Worm (Caenorhabditis elegans) whole organism, L1 larva: Measurements from ENCODE around the gene ZK596.3.

Source experiments
- C04F5.9 ChIP-seq: sonication (generic microtip); optimal IDR thresholded peaks from 2 replicates; lab custom pipeline; 2016; ENCODE audit warnings: missing genetic modification characterization, missing compliant biosample characterization
- C34B4.2 ChIP-seq: sonication (generic microtip); optimal IDR thresholded peaks from 2 replicates; lab custom pipeline; 2017; ENCODE audit warnings: mild to moderate bottlenecking, missing genetic modification characterization, missing compliant biosample characterization
- F16B12.6 ChIP-seq: fragments of 150-350 bp; optimal IDR thresholded peaks from 2 replicates; lab custom pipeline; 2014; ENCODE audit warnings: missing biosample characterization, missing genetic modification characterization
- Y116A8C.19 ChIP-seq: sonication (generic microtip); optimal IDR thresholded peaks from 2 replicates; lab custom pipeline; 2016; ENCODE audit warnings: missing compliant biosample characterization, missing genetic modification characterization, borderline replicate concordance
- alr-1 ChIP-seq: fragments of 200-800 bp; sonication (Bioruptor generic); optimal IDR thresholded peaks from 2 replicates; lab custom pipeline; 2018; ENCODE audit warnings: borderline replicate concordance, mild to moderate bottlenecking, missing genetic modification characterization, missing compliant biosample characterization
- aly-2 ChIP-seq: fragments of 150-350 bp; optimal IDR thresholded peaks from 2 replicates; lab custom pipeline; 2014; ENCODE audit warnings: missing biosample characterization, missing genetic modification characterization
- ama-1 ChIP-seq: fragments of 150-350 bp; optimal IDR thresholded peaks from 2 replicates; lab custom pipeline; 2014
- blmp-1 ChIP-seq: fragments of 150-350 bp; optimal IDR thresholded peaks from 2 replicates; lab custom pipeline; 2014; ENCODE audit warnings: missing biosample characterization, missing genetic modification characterization
- ceh-63 ChIP-seq: fragments of 200-800 bp; sonication (Bioruptor generic); optimal IDR thresholded peaks from 2 replicates; lab custom pipeline; 2018; ENCODE audit warnings: mild to moderate bottlenecking, missing genetic modification characterization, missing compliant biosample characterization
- ceh-8 ChIP-seq: fragments of 200-800 bp; sonication (Bioruptor generic); optimal IDR thresholded peaks from 2 replicates; lab custom pipeline; 2018; ENCODE audit warnings: mild to moderate bottlenecking, missing genetic modification characterization, moderate library complexity, missing compliant biosample characterization
- ceh-82 ChIP-seq, 3 experiments: fragments of 150-350 bp in 1 of 3; sonication (generic microtip) in 2 of 3; optimal IDR thresholded peaks; 2 replicates each; lab custom pipeline; 2014 to 2017; ENCODE audit warnings: missing biosample characterization in 3 of 3, missing genetic modification characterization in 3 of 3
- ceh-88 ChIP-seq: fragments of 200-800 bp; sonication (Bioruptor generic); IDR thresholded peaks from 2 replicates; pipeline ENCODE4 v1.3.6; 2022; ENCODE audit warnings: missing genetic modification characterization, missing compliant biosample characterization
- ces-1 ChIP-seq: fragments of 150-350 bp; optimal IDR thresholded peaks from 2 replicates; lab custom pipeline; 2014; ENCODE audit warnings: missing biosample characterization, missing genetic modification reagents, missing genetic modification characterization
- efl-1 ChIP-seq, 4 experiments: fragments of 150-350 bp; optimal IDR thresholded peaks in 3 of 4; peaks in 1 of 4; 1 replicate in 1 of 4; 2 replicates in 3 of 4; lab custom pipeline; 2014; ENCODE audit warnings: missing biosample characterization in 2 of 4, missing genetic modification characterization in 2 of 4, missing genetic modification reagents in 2 of 4
- efl-3 ChIP-seq: fragments of 200-800 bp; sonication (Bioruptor generic); optimal IDR thresholded peaks from 2 replicates; lab custom pipeline; 2018; ENCODE audit warnings: mild to moderate bottlenecking, missing genetic modification characterization, missing compliant biosample characterization
- egl-13 ChIP-seq: sonication (generic microtip); optimal IDR thresholded peaks from 2 replicates; lab custom pipeline; 2016; ENCODE audit warnings: missing genotype, missing genetic modification reagents, missing genetic modification characterization, missing compliant biosample characterization
- egl-27 ChIP-seq, 2 experiments: fragments of 150-350 bp in 1 of 2; sonication (generic microtip); optimal IDR thresholded peaks; 3 replicates each; lab custom pipeline; 2017 to 2018; ENCODE audit warnings: missing biosample characterization in 2 of 2, missing genetic modification characterization in 2 of 2, missing genetic modification reagents in 2 of 2
- elt-3 ChIP-seq, 6 experiments: fragments of 150-350 bp in 1 of 6; sonication (generic microtip); optimal IDR thresholded peaks; 2 replicates each; lab custom pipeline; 2017 to 2018; ENCODE audit warnings: missing biosample characterization in 6 of 6, missing genetic modification characterization in 6 of 6, inconsistent platforms in 1 of 6
- fkh-4 ChIP-seq: sonication (generic microtip); optimal IDR thresholded peaks from 2 replicates; lab custom pipeline; 2016; ENCODE audit warnings: missing compliant biosample characterization, missing genetic modification characterization, borderline replicate concordance
- fkh-8 ChIP-seq: sonication (generic microtip); optimal IDR thresholded peaks from 2 replicates; lab custom pipeline; 2016; ENCODE audit warnings: mild to moderate bottlenecking, missing genetic modification characterization, missing compliant biosample characterization
- grh-1 ChIP-seq: fragments of 200-800 bp; sonication (Bioruptor generic); IDR thresholded peaks from 2 replicates; pipeline ENCODE4 v1.3.6; 2022; ENCODE audit warnings: missing genetic modification reagents, missing genetic modification characterization, missing compliant biosample characterization
- hlh-17 ChIP-seq: fragments of 200-800 bp; sonication (Bioruptor generic); optimal IDR thresholded peaks from 2 replicates; lab custom pipeline; 2018; ENCODE audit warnings: missing genetic modification characterization, mild to moderate bottlenecking, missing compliant biosample characterization, moderate library complexity, borderline replicate concordance
- hlh-4 ChIP-seq: sonication (generic microtip); optimal IDR thresholded peaks from 2 replicates; lab custom pipeline; 2016; ENCODE audit warnings: mild to moderate bottlenecking, missing genetic modification characterization, missing compliant biosample characterization
- irx-1 ChIP-seq: sonication (generic microtip); optimal IDR thresholded peaks from 2 replicates; lab custom pipeline; 2016; ENCODE audit warnings: missing genetic modification characterization, missing compliant biosample characterization
- lin-14 ChIP-seq: fragments of 200-800 bp; sonication (Bioruptor generic); optimal IDR thresholded peaks from 2 replicates; lab custom pipeline; 2018; ENCODE audit warnings: mild to moderate bottlenecking, missing genetic modification characterization, moderate library complexity, missing compliant biosample characterization
- lir-3 ChIP-seq: sonication (generic microtip); optimal IDR thresholded peaks from 2 replicates; lab custom pipeline; 2016; ENCODE audit warnings: mild to moderate bottlenecking, missing genetic modification characterization, moderate library complexity, missing compliant biosample characterization; ENCODE audit not compliant: poor library complexity
- mdl-1 ChIP-seq, 2 experiments: fragments of 150-350 bp; optimal IDR thresholded peaks; 2 replicates each; lab custom pipeline; 2014 to 2017; ENCODE audit warnings: missing biosample characterization in 2 of 2, missing genetic modification characterization in 2 of 2, inconsistent platforms in 1 of 2
- mef-2 ChIP-seq: fragments of 150-350 bp; optimal IDR thresholded peaks from 2 replicates; lab custom pipeline; 2014; ENCODE audit warnings: missing biosample characterization, missing genetic modification characterization
- nhr-11 ChIP-seq: fragments of 150-350 bp; optimal IDR thresholded peaks from 2 replicates; lab custom pipeline; 2014; ENCODE audit warnings: missing biosample characterization, missing genetic modification characterization
- nhr-12 ChIP-seq: sonication (generic microtip); optimal IDR thresholded peaks from 2 replicates; lab custom pipeline; 2017; ENCODE audit warnings: missing biosample characterization, missing genetic modification characterization
- nhr-19 ChIP-seq: fragments of 200-800 bp; sonication (Bioruptor generic); conservative IDR thresholded peaks from 2 replicates; pipeline ENCODE4 v1.3.6; 2022; ENCODE audit warnings: missing genetic modification characterization, missing compliant biosample characterization
- nhr-237 ChIP-seq: fragments of 150-350 bp; optimal IDR thresholded peaks from 2 replicates; lab custom pipeline; 2014; ENCODE audit warnings: missing biosample characterization, missing genetic modification characterization
- nhr-28 ChIP-seq: fragments of 150-350 bp; optimal IDR thresholded peaks from 2 replicates; lab custom pipeline; 2014; ENCODE audit warnings: missing biosample characterization, missing genetic modification characterization
- nhr-71 ChIP-seq: sonication (generic microtip); optimal IDR thresholded peaks from 2 replicates; lab custom pipeline; 2016; ENCODE audit warnings: mild to moderate bottlenecking, missing genetic modification characterization, moderate library complexity, missing compliant biosample characterization
- nhr-76 ChIP-seq: sonication (generic microtip); optimal IDR thresholded peaks from 2 replicates; lab custom pipeline; 2017; ENCODE audit warnings: missing biosample characterization, missing genetic modification characterization
- nhr-77 ChIP-seq: fragments of 150-350 bp; optimal IDR thresholded peaks from 2 replicates; lab custom pipeline; 2014; ENCODE audit warnings: missing biosample characterization, missing genetic modification characterization
- nhr-85 ChIP-seq: sonication (generic microtip); peaks from one replicate; lab custom pipeline; 2016; ENCODE audit warnings: missing genetic modification characterization, inconsistent platforms, missing compliant biosample characterization
- nhr-90 ChIP-seq: sonication (generic microtip); optimal IDR thresholded peaks from 2 replicates; lab custom pipeline; 2016; ENCODE audit warnings: mild to moderate bottlenecking, missing genetic modification characterization, missing compliant biosample characterization; ENCODE audit not compliant: poor library complexity
- pqm-1 ChIP-seq: sonication (generic microtip); optimal IDR thresholded peaks from 3 replicates; lab custom pipeline; 2017; ENCODE audit warnings: missing biosample characterization, missing genetic modification characterization
- rnt-1 ChIP-seq: sonication (generic microtip); optimal IDR thresholded peaks from 2 replicates; lab custom pipeline; 2016; ENCODE audit warnings: mild to moderate bottlenecking, missing genetic modification characterization, moderate library complexity, missing compliant biosample characterization
- skn-1 ChIP-seq: fragments of 150-350 bp; optimal IDR thresholded peaks from 2 replicates; lab custom pipeline; 2014; ENCODE audit warnings: missing biosample characterization, missing genetic modification characterization
- sox-4 ChIP-seq: sonication (generic microtip); optimal IDR thresholded peaks from 2 replicates; lab custom pipeline; 2016; ENCODE audit warnings: missing genetic modification characterization, missing compliant biosample characterization
- sptf-1 ChIP-seq: fragments of 150-350 bp; optimal IDR thresholded peaks from 2 replicates; lab custom pipeline; 2014; ENCODE audit warnings: missing biosample characterization, missing genetic modification characterization
- tbx-2 ChIP-seq: sonication (generic microtip); optimal IDR thresholded peaks from 2 replicates; lab custom pipeline; 2016; ENCODE audit warnings: missing genetic modification characterization, missing compliant biosample characterization
- tlp-1 ChIP-seq: fragments of 150-350 bp; optimal IDR thresholded peaks from 2 replicates; lab custom pipeline; 2014; ENCODE audit warnings: missing biosample characterization, missing genetic modification characterization
- unc-30 ChIP-seq: sonication (generic microtip); optimal IDR thresholded peaks from 2 replicates; lab custom pipeline; 2017; ENCODE audit warnings: missing biosample characterization, missing genetic modification characterization
- unc-62 ChIP-seq: fragments of 150-350 bp; optimal IDR thresholded peaks from 2 replicates; lab custom pipeline; 2014; ENCODE audit warnings: missing biosample characterization, missing genetic modification reagents, missing genetic modification characterization
- unc-86 ChIP-seq: sonication (generic microtip); optimal IDR thresholded peaks from 2 replicates; lab custom pipeline; 2016; ENCODE audit warnings: missing genetic modification characterization, missing compliant biosample characterization
- vab-15 ChIP-seq: sonication (generic microtip); optimal IDR thresholded peaks from 2 replicates; lab custom pipeline; 2017; ENCODE audit warnings: missing genotype, mild to moderate bottlenecking, missing genetic modification characterization, missing compliant biosample characterization
- zag-1 ChIP-seq: fragments of 150-350 bp; optimal IDR thresholded peaks from 2 replicates; lab custom pipeline; 2014; ENCODE audit warnings: missing biosample characterization, missing genetic modification characterization
- ztf-11 ChIP-seq, 2 experiments: sonication (generic microtip); optimal IDR thresholded peaks; 2 replicates each; lab custom pipeline; 2016 to 2017; ENCODE audit warnings: missing genetic modification characterization in 2 of 2, missing biosample characterization in 1 of 2, missing compliant biosample characterization in 1 of 2
- ztf-4 ChIP-seq: fragments of 150-350 bp; optimal IDR thresholded peaks from 2 replicates; lab custom pipeline; 2014; ENCODE audit warnings: missing biosample characterization, missing genetic modification characterization

Gene ZK596.3

ce11 chrIV:10935853-10936491 is 31.8 kb upstream of the ZK596.3 start, which contains the start of gene lgg-2 (continued):
- TF ChIP-seq sox-4 (tag; lab: Kevin White, UChicago) (peak; percentile 77), elt-3 (tag; optimal IDR thresholded peaks at IDR 0.05; lab: Kevin White, UChicago) (peak in 4 of 6 experiments; percentile 7 to 84 (median 62)), nhr-12 (tag; lab: Kevin White, UChicago) (no peak), hlh-17 (no peak), nhr-237 (tag; lab: Kevin White, UChicago) (peak; percentile 85), pqm-1 (tag; lab: Kevin White, UChicago) (peak; percentile 36), C34B4.2 (tag; lab: Kevin White, UChicago) (no peak), mdl-1 (tag; optimal IDR thresholded peaks at IDR 0.05; lab: Kevin White, UChicago) (peak; percentile 62 to 98), nhr-76 (no peak), lir-3 (tag; lab: Kevin White, UChicago) (peak; percentile 91), vab-15 (tag; lab: Kevin White, UChicago) (no peak), efl-3 (no peak), fkh-4 (tag; lab: Kevin White, UChicago) (no peak), lin-14 (peak; percentile 99), F16B12.6 (tag; lab: Kevin White, UChicago) (no peak), unc-30 (tag; lab: Kevin White, UChicago) (no peak), ceh-82 (tag; optimal IDR thresholded peaks at IDR 0.05; lab: Kevin White, UChicago) (peak; percentile 90 to 95 (median 94)), nhr-28 (tag; lab: Kevin White, UChicago) (no peak), unc-62 (GFP tag; lab: Kevin White, UChicago) (no peak), sptf-1 (tag; lab: Kevin White, UChicago) (no peak), alr-1 (no peak), zag-1 (tag; lab: Kevin White, UChicago) (peak; percentile 61), Y116A8C.19 (tag; lab: Kevin White, UChicago) (no peak), ceh-8 (GFP tag; lab: Kevin White, UChicago) (peak; percentile 93), tlp-1 (tag; lab: Kevin White, UChicago) (no peak), aly-2 (tag; lab: Kevin White, UChicago) (peak; percentile 55), grh-1 (peak; percentile 86), ces-1 (GFP tag; lab: Kevin White, UChicago) (no peak), nhr-71 (tag; lab: Kevin White, UChicago) (peak; percentile 100), skn-1 (tag; lab: Kevin White, UChicago) (peak; percentile 88), rnt-1 (tag; lab: Kevin White, UChicago) (peak; percentile 96), nhr-90 (tag; lab: Kevin White, UChicago) (peak; percentile 97), egl-27 (tag; optimal IDR thresholded peaks at IDR 0.05; lab: Kevin White, UChicago) (peak; percentile 52 to 76), ama-1 (lab: Kevin White, UChicago) (peak; percentile 94), hlh-4 (tag; lab: Kevin White, UChicago) (no peak), ztf-4 (tag; lab: Kevin White, UChicago) (peak; percentile 98), unc-86 (tag; lab: Kevin White, UChicago) (peak; percentile 96), fkh-8 (tag; lab: Kevin White, UChicago) (peak; percentile 92), tbx-2 (tag; lab: Kevin White, UChicago) (peak; percentile 99), irx-1 (peak; percentile 93), ceh-63 (GFP tag; lab: Kevin White, UChicago) (no peak), mef-2 (tag; lab: Kevin White, UChicago) (peak; percentile 76), nhr-77 (tag; lab: Kevin White, UChicago) (peak; percentile 88), C04F5.9 (peak; percentile 79), nhr-85 (tag; lab: Kevin White, UChicago) (peak; percentile 99), blmp-1 (tag; lab: Kevin White, UChicago) (peak; percentile 97), ztf-11 (tag; optimal IDR thresholded peaks at IDR 0.05; lab: Kevin White, UChicago) (peak in 1 of 2 experiments; percentile 85), egl-13 (tag; lab: Kevin White, UChicago) (peak; percentile 92), nhr-19 (peak; percentile 96), ceh-88 (GFP tag; lab: Robert Waterston, UW) (peak; percentile 79), nhr-11 (peak; percentile 96), efl-1 (optimal IDR thresholded peaks at IDR 0.05; lab: Kevin White, UChicago) (peak; percentile 89 to 92), efl-1 (GFP tag; optimal IDR thresholded peaks at IDR 0.05 in 1 of 2; lab: Kevin White, UChicago) (peak; percentile 68 to 97)
